Fruit fly (Drosophila melanogaster) whole organism, adult: ENCODE data around the gene CG13991.

Experiments
- CG11617 ChIP-seq: fragments of 200-800 bp; sonication (Bioruptor generic); optimal IDR thresholded peaks from 2 replicates; lab custom pipeline; 2017; ENCODE audit warnings: mild to moderate bottlenecking, missing biosample characterization, missing genetic modification reagents, missing genetic modification characterization
- CG7045 ChIP-seq: fragments of 200-800 bp; sonication (Bioruptor generic); optimal IDR thresholded peaks from 2 replicates; lab custom pipeline; 2017; ENCODE audit warnings: missing biosample characterization, mild to moderate bottlenecking, missing genetic modification characterization

DNA sequence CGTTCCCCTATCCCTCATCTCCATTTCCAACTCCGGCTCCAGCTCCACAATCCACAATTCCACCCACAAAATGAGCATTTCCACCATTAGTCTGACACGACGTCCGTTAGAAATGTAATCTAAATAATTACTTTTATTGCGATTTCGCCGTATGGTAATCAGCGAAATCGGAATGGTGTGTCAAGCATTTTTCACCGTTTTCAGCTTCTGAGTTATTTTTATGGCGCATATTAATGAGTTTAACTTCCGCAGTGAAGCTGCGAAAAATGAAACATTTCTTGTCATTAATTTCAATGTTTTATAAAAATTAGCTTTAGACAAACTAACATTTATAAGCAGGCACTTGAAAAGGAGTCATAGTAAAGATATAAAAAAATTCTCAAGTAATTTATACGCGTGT, 20.9 kb downstream of the CG13991 start, which contains the start of gene CG13989:
- TF ChIP-seq CG11617 (GFP tag; lab: Kevin White, UChicago) (no peak), CG7045 (GFP tag; lab: Kevin White, UChicago) (no peak)
